Worm (Caenorhabditis elegans) whole organism, young adult: Measurements from ENCODE around the gene ZK897.10.
"Not testable (repeated sequence)": the region's sequence is repeated elsewhere in the genome, so short reads cannot be mapped to it uniquely, and the experiment has no call there.

Experiments
- Y53F4B.3 ChIP-seq: fragments of 200-800 bp; sonication (Bioruptor generic); IDR thresholded peaks from 2 replicates; pipeline ENCODE4 v1.3.6; 2022; ENCODE audit warnings: missing genetic modification reagents, missing genetic modification characterization, missing compliant biosample characterization
- akir-1 ChIP-seq: fragments of 200-800 bp; sonication (Bioruptor generic); optimal IDR thresholded peaks from 2 replicates; lab custom pipeline; 2018; ENCODE audit warnings: mild to moderate bottlenecking, missing genetic modification characterization, moderate library complexity, missing compliant biosample characterization
- cebp-2 ChIP-seq: fragments of 200-800 bp; sonication (Bioruptor generic); IDR thresholded peaks from 2 replicates; pipeline ENCODE4 v1.3.6; 2022; ENCODE audit warnings: missing genetic modification characterization, missing compliant biosample characterization
- ceh-27 ChIP-seq: fragments of 200-800 bp; sonication (Bioruptor generic); optimal IDR thresholded peaks from 2 replicates; lab custom pipeline; 2018; ENCODE audit warnings: mild to moderate bottlenecking, missing genetic modification characterization, moderate library complexity, missing compliant biosample characterization
- lsy-27 ChIP-seq: sonication (generic microtip); optimal IDR thresholded peaks from 2 replicates; lab custom pipeline; 2017; ENCODE audit warnings: missing genetic modification characterization, mild to moderate bottlenecking, missing compliant biosample characterization, antibody characterized with exemption, missing genotype, borderline replicate concordance; ENCODE audit not compliant: insufficient read depth
- nfya-1 ChIP-seq: sonication (generic microtip); optimal IDR thresholded peaks from 2 replicates; lab custom pipeline; 2017; ENCODE audit warnings: antibody characterized with exemption, missing compliant biosample characterization, missing genetic modification characterization, borderline replicate concordance; ENCODE audit not compliant: insufficient read depth
- nhr-27 ChIP-seq: fragments of 200-800 bp; sonication (Bioruptor generic); optimal IDR thresholded peaks from 2 replicates; lab custom pipeline; 2018; ENCODE audit warnings: mild to moderate bottlenecking, missing genetic modification characterization, moderate library complexity, missing compliant biosample characterization
- rcor-1 ChIP-seq: fragments of 200-800 bp; sonication (Bioruptor generic); IDR thresholded peaks from 2 replicates; pipeline ENCODE4 v1.3.6; 2022; ENCODE audit warnings: missing genetic modification reagents, missing genetic modification characterization, missing compliant biosample characterization
- snpc-3.4 ChIP-seq: sonication (generic microtip); optimal IDR thresholded peaks from 2 replicates; lab custom pipeline; 2017; ENCODE audit warnings: missing genetic modification characterization, mild to moderate bottlenecking, missing compliant biosample characterization, antibody characterized with exemption, moderate library complexity, missing genotype, missing genetic modification reagents
- snpc-4 ChIP-seq, 5 experiments: fragments of 150-350 bp in 1 of 5; sonication (generic microtip) in 4 of 5; optimal IDR thresholded peaks; 2 replicates each; lab custom pipeline; 2014 to 2018; ENCODE audit warnings: missing genetic modification characterization in 5 of 5, missing biosample characterization in 3 of 5, antibody characterized with exemption in 2 of 5, mild to moderate bottlenecking in 2 of 5, missing compliant biosample characterization in 2 of 5, missing genotype in 2 of 5, moderate library complexity in 2 of 5, missing genetic modification reagents in 1 of 5

DNA sequence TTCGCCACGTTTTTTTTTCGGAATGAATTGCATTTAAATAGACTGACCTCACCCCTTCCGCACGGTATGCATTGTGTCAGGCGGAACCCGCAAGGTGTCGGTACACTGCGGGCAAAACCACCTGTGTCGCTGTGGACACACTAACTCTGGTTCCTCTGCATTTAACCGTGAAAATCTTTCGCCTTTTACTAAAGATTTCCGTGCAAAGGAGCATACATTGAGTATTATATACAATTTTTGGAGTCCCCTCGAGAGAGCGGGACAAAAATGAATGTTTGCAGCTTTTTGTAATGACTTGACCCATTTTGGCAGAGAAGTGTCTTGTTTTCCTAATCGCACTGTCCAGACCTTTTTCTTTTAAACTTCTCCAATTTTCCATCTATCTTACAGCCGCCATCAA, 21.8 kb downstream of the ZK897.10 start:
- TF ChIP-seq snpc-3.4 (tag; lab: Kevin White, UChicago), result peak; percentile 89
- TF ChIP-seq lsy-27 (tag; lab: Kevin White, UChicago); nhr-27 (tag; lab: Kevin White, UChicago); cebp-2 (GFP tag; lab: Robert Waterston, UW); ceh-27 (GFP tag; lab: Kevin White, UChicago); Y53F4B.3; akir-1 (GFP tag; lab: Kevin White, UChicago); nfya-1: not testable (repeated sequence)
- TF ChIP-seq rcor-1 (GFP tag; lab: Robert Waterston, UW), result peak; percentile 81
- TF ChIP-seq snpc-4 (GFP tag; optimal IDR thresholded peaks at IDR 0.05; lab: Kevin White, UChicago), result peak; percentile 91
- TF ChIP-seq snpc-4 (tag; optimal IDR thresholded peaks at IDR 0.05; lab: Kevin White, UChicago), result peak; percentile 87 to 98 (median 94)
